Fruit fly (Drosophila melanogaster) whole organism, embryonic: ENCODE measurements around the gene CkIIalpha-i3.
A peak's percentile ranks its signal among the peaks of the same experiment; 100 is the strongest.

ENCODE experiments used
- Antp ChIP-seq: fragments of 200-800 bp; sonication (Bioruptor generic); optimal IDR thresholded peaks from 3 replicates; lab custom pipeline; 2016; ENCODE audit warnings: missing biosample characterization, missing genetic modification characterization
- BEAF-32 ChIP-seq: fragments of 200-800 bp; sonication (Bioruptor generic); optimal IDR thresholded peaks from 3 replicates; lab custom pipeline; 2017; ENCODE audit warnings: missing biosample characterization, missing genetic modification characterization, mild to moderate bottlenecking, moderate library complexity, missing genetic modification reagents
- Blimp-1 ChIP-seq: fragments of 200-800 bp; sonication (Bioruptor generic); optimal IDR thresholded peaks from 3 replicates; lab custom pipeline; 2018; ENCODE audit warnings: missing biosample characterization, missing genetic modification characterization, mild to moderate bottlenecking, moderate library complexity, missing genetic modification reagents
- CG10267 ChIP-seq: fragments of 200-800 bp; sonication (Bioruptor generic); optimal IDR thresholded peaks from 2 replicates; lab custom pipeline; 2018; ENCODE audit warnings: missing biosample characterization, mild to moderate bottlenecking, missing genetic modification characterization, moderate library complexity
- CG10431 ChIP-seq: fragments of 200-800 bp; sonication (Bioruptor generic); optimal IDR thresholded peaks from 3 replicates; lab custom pipeline; 2018; ENCODE audit warnings: missing biosample characterization, mild to moderate bottlenecking, missing genetic modification characterization
- CG12299 ChIP-seq: fragments of 200-800 bp; sonication (Bioruptor generic); optimal IDR thresholded peaks from 2 replicates; lab custom pipeline; 2018; ENCODE audit warnings: missing biosample characterization, mild to moderate bottlenecking, missing genetic modification characterization
- CG13624 ChIP-seq: fragments of 200-800 bp; sonication (Bioruptor generic); optimal IDR thresholded peaks from 2 replicates; lab custom pipeline; 2016; ENCODE audit warnings: missing biosample characterization, missing genetic modification characterization
- CG13775 ChIP-seq: fragments of 200-800 bp; sonication (Bioruptor generic); optimal IDR thresholded peaks from 3 replicates; lab custom pipeline; 2017; ENCODE audit warnings: missing biosample characterization, mild to moderate bottlenecking, missing genetic modification characterization
- CG13894 ChIP-seq: fragments of 200-800 bp; sonication (Bioruptor generic); optimal IDR thresholded peaks from 3 replicates; lab custom pipeline; 2018; ENCODE audit warnings: missing biosample characterization, mild to moderate bottlenecking, missing genetic modification characterization, moderate library complexity
- CG14667 ChIP-seq: fragments of 200-800 bp; sonication (Bioruptor generic); IDR thresholded peaks from 2 replicates; pipeline ENCODE4 v1.3.6; 2022; ENCODE audit warnings: missing biosample characterization, missing genetic modification characterization
- CG1529 ChIP-seq: fragments of 200-800 bp; sonication (Bioruptor generic); optimal IDR thresholded peaks from 3 replicates; lab custom pipeline; 2018; ENCODE audit warnings: missing biosample characterization, missing genetic modification characterization
- CG17186 ChIP-seq: fragments of 200-800 bp; sonication (Bioruptor generic); optimal IDR thresholded peaks from 3 replicates; lab custom pipeline; 2017; ENCODE audit warnings: missing biosample characterization, missing genetic modification reagents, missing genetic modification characterization
- CG18619 ChIP-seq: fragments of 200-800 bp; sonication (Bioruptor generic); optimal IDR thresholded peaks from 3 replicates; lab custom pipeline; 2017; ENCODE audit warnings: missing biosample characterization, mild to moderate bottlenecking, missing genetic modification characterization
- CG2712 ChIP-seq: fragments of 200-800 bp; optimal IDR thresholded peaks from 3 replicates; lab custom pipeline; 2019; ENCODE audit warnings: missing biosample characterization, mild to moderate bottlenecking, missing genetic modification characterization, moderate library complexity
- CG2875 ChIP-seq: fragments of 200-800 bp; sonication (Bioruptor generic); optimal IDR thresholded peaks from 2 replicates; lab custom pipeline; 2017; ENCODE audit warnings: missing biosample characterization, mild to moderate bottlenecking, missing genetic modification characterization, missing genetic modification reagents
- CG3065 ChIP-seq: fragments of 200-800 bp; sonication (Bioruptor generic); optimal IDR thresholded peaks from 2 replicates; lab custom pipeline; 2016; ENCODE audit warnings: missing biosample characterization, missing genetic modification characterization
- CG4617 ChIP-seq: fragments of 200-800 bp; sonication (Bioruptor generic); optimal IDR thresholded peaks from 3 replicates; lab custom pipeline; 2016; ENCODE audit warnings: missing biosample characterization, missing genetic modification characterization, borderline replicate concordance
- CG5245 ChIP-seq: fragments of 200-800 bp; sonication (Bioruptor generic); optimal IDR thresholded peaks from 3 replicates; lab custom pipeline; 2016; ENCODE audit warnings: missing biosample characterization, missing genetic modification characterization
- CG6765 ChIP-seq: fragments of 200-800 bp; sonication (Bioruptor generic); optimal IDR thresholded peaks from 3 replicates; lab custom pipeline; 2017; ENCODE audit warnings: missing biosample characterization, mild to moderate bottlenecking, missing genetic modification characterization
- CG7987 ChIP-seq: fragments of 200-800 bp; sonication (Bioruptor generic); optimal IDR thresholded peaks from 2 replicates; lab custom pipeline; 2018; ENCODE audit warnings: missing biosample characterization, mild to moderate bottlenecking, missing genetic modification characterization, moderate library complexity
- CHES-1-like ChIP-seq: fragments of 200-800 bp; sonication (Bioruptor generic); optimal IDR thresholded peaks from 2 replicates; lab custom pipeline; 2016; ENCODE audit warnings: missing biosample characterization, missing genetic modification characterization
- CkIIα-i1 ChIP-seq: fragments of 200-800 bp; sonication (Bioruptor generic); IDR thresholded peaks from 2 replicates; pipeline ENCODE4 v1.3.6; 2022; ENCODE audit warnings: missing biosample characterization, missing genetic modification characterization
- D19A ChIP-seq: fragments of 200-800 bp; optimal IDR thresholded peaks from 3 replicates; lab custom pipeline; 2019; ENCODE audit warnings: missing biosample characterization, mild to moderate bottlenecking, missing genetic modification characterization, moderate library complexity
- Eip74EF ChIP-seq, 2 experiments: fragments of 200-800 bp in 1 of 2; fragments of >200 bp in 1 of 2; sonication (Bioruptor generic) in 1 of 2; optimal IDR thresholded peaks; 2 replicates each; lab custom pipeline; 2017 to 2019; ENCODE audit warnings: missing biosample characterization in 2 of 2, missing genetic modification characterization in 2 of 2, mild to moderate bottlenecking in 1 of 2, moderate library complexity in 1 of 2
- Gug ChIP-seq: fragments of 200-800 bp; sonication (Bioruptor generic); IDR thresholded peaks from 4 replicates; pipeline ENCODE4 v1.3.6; 2022; ENCODE audit warnings: missing biosample characterization, missing genetic modification characterization
- H15 ChIP-seq: fragments of 200-800 bp; sonication (Bioruptor generic); IDR thresholded peaks from 3 replicates; pipeline ENCODE4 v1.3.6; 2022; ENCODE audit warnings: missing biosample characterization, missing genetic modification characterization
- Hsf ChIP-seq: fragments of 200-800 bp; sonication (Bioruptor generic); optimal IDR thresholded peaks from 3 replicates; lab custom pipeline; 2016; ENCODE audit warnings: missing biosample characterization, missing genetic modification characterization
- Med ChIP-seq: fragments of 200-800 bp; sonication (Bioruptor generic); peaks from one replicate; lab custom pipeline; 2016; ENCODE audit warnings: missing biosample characterization, missing genetic modification characterization, mild to moderate bottlenecking, inconsistent platforms, moderate library complexity
- Myb ChIP-seq: fragments of 200-800 bp; sonication (Bioruptor generic); optimal IDR thresholded peaks from 2 replicates; lab custom pipeline; 2016; ENCODE audit warnings: missing biosample characterization, missing genetic modification characterization
- Nf-YC ChIP-seq: fragments of 200-800 bp; optimal IDR thresholded peaks from 3 replicates; lab custom pipeline; 2019; ENCODE audit warnings: missing biosample characterization, mild to moderate bottlenecking, missing genetic modification characterization, moderate library complexity
- Sox100B ChIP-seq: fragments of 200-800 bp; sonication (Bioruptor generic); optimal IDR thresholded peaks from 3 replicates; lab custom pipeline; 2018; ENCODE audit warnings: missing biosample characterization, mild to moderate bottlenecking, missing genetic modification characterization
- Trl ChIP-seq, 3 experiments: fragments of >200 bp in 2 of 3; fragments of 200-800 bp in 1 of 3; sonication (Bioruptor generic) in 1 of 3; optimal IDR thresholded peaks; 2 replicates in 1 of 3; 3 replicates in 2 of 3; lab custom pipeline; 2016 to 2017; ENCODE audit warnings: missing biosample characterization in 1 of 3, missing genetic modification characterization in 1 of 3
- amos ChIP-seq: fragments of 200-800 bp; sonication (Bioruptor generic); IDR thresholded peaks from 2 replicates; pipeline ENCODE4 v1.3.6; 2022; ENCODE audit warnings: missing biosample characterization, missing genetic modification characterization; ENCODE audit not compliant: partially characterized antibody
- bowl ChIP-seq: fragments of 200-800 bp; sonication (Bioruptor generic); IDR thresholded peaks from 2 replicates; pipeline ENCODE4 v1.3.6; 2022; ENCODE audit warnings: missing biosample characterization, missing genetic modification characterization
- bsh ChIP-seq, 2 experiments: fragments of 200-800 bp; sonication (Bioruptor generic); optimal IDR thresholded peaks; 2 replicates each; lab custom pipeline; 2017 to 2018; ENCODE audit warnings: mild to moderate bottlenecking in 2 of 2, missing biosample characterization in 2 of 2, missing genetic modification characterization in 2 of 2, moderate library complexity in 1 of 2
- corto ChIP-seq: fragments of 200-800 bp; sonication (Bioruptor generic); optimal IDR thresholded peaks from 2 replicates; lab custom pipeline; 2016; ENCODE audit warnings: missing biosample characterization, mild to moderate bottlenecking, missing genetic modification characterization, moderate library complexity
- fd3F ChIP-seq: fragments of 200-800 bp; sonication (Bioruptor generic); optimal IDR thresholded peaks from 2 replicates; lab custom pipeline; 2018; ENCODE audit warnings: missing biosample characterization, mild to moderate bottlenecking, missing genetic modification characterization, moderate library complexity
- grau ChIP-seq: fragments of 200-800 bp; optimal IDR thresholded peaks from 3 replicates; lab custom pipeline; 2019; ENCODE audit warnings: missing biosample characterization, mild to moderate bottlenecking, missing genetic modification characterization, moderate library complexity
- hkb ChIP-seq, 2 experiments: fragments of 200-800 bp in 1 of 2; fragments of >200 bp in 1 of 2; sonication (Bioruptor generic) in 1 of 2; IDR thresholded peaks in 1 of 2; optimal IDR thresholded peaks in 1 of 2; 2 replicates each; pipeline versions ENCODE4 v1.3.6 to Lab custom; 2017 to 2022; ENCODE audit warnings: missing biosample characterization in 1 of 2, missing genetic modification characterization in 1 of 2
- lmd ChIP-seq: fragments of 200-800 bp; sonication (Bioruptor generic); IDR thresholded peaks from 2 replicates; pipeline ENCODE4 v1.3.6; 2022; ENCODE audit warnings: missing biosample characterization, missing genetic modification characterization
- nmo ChIP-seq: fragments of 200-800 bp; sonication (Bioruptor generic); optimal IDR thresholded peaks from 2 replicates; lab custom pipeline; 2018; ENCODE audit warnings: missing biosample characterization, mild to moderate bottlenecking, missing genetic modification characterization, moderate library complexity
- onecut ChIP-seq: fragments of 200-800 bp; sonication (Bioruptor generic); IDR thresholded peaks from 2 replicates; pipeline ENCODE4 v1.3.6; 2022; ENCODE audit warnings: missing biosample characterization, missing genetic modification characterization
- otp ChIP-seq: fragments of 200-800 bp; sonication (Bioruptor generic); IDR thresholded peaks from 3 replicates; pipeline ENCODE4, ENCODE4 v1.3.6; 2022; ENCODE audit warnings: missing biosample characterization, missing genetic modification characterization
- pb ChIP-seq: fragments of 200-800 bp; sonication (Bioruptor generic); optimal IDR thresholded peaks from 3 replicates; lab custom pipeline; 2016; ENCODE audit warnings: missing biosample characterization, missing genetic modification characterization
- pita ChIP-seq: fragments of 200-800 bp; sonication (Bioruptor generic); optimal IDR thresholded peaks from 2 replicates; lab custom pipeline; 2017; ENCODE audit warnings: missing biosample characterization, mild to moderate bottlenecking, missing genetic modification characterization
- ranshi ChIP-seq: fragments of 200-800 bp; sonication (Bioruptor generic); IDR thresholded peaks from 2 replicates; pipeline ENCODE4 v1.3.6; 2022; ENCODE audit warnings: missing biosample characterization, missing genetic modification characterization
- unpg ChIP-seq: fragments of 200-800 bp; sonication (Bioruptor generic); optimal IDR thresholded peaks from 3 replicates; lab custom pipeline; 2018; ENCODE audit warnings: missing biosample characterization, mild to moderate bottlenecking, missing genetic modification characterization, moderate library complexity

Gene CkIIalpha-i3

DNA sequence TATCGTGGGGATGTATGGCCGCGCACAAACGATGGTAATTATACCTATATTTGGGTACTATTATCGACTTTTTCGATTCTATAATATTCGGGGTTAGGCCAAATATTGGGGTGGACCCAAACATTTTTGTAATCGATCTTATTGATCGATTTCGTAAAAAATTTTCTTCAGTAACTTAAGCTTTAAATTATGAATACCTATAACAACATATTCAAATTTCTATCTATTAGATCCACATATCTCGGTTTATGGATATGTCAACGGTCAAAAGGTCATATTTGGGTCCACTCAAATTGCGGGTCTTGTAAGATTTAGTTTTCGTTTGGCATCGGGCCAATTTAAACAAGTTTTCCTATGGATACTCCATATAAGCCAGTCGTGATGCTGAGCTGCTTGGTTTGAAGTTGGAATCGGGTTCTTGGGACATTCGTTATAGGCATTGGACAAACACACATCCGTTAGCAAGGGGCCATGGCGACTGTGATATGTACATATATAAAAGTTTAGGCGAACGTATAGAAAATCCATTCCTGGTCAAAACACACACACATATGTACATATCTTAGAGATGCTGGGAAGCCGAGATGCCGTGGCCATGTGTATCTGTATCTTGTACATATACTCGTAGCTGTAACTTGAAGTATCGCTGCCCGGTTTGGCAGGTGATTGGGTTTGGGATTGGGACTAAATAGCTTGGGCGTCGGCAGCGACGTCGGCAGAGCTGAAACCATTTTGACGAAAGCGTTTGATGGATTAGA lies 10.1 kb downstream of the CkIIalpha-i3 start (continued):
- no peak for TF ChIP-seq CG5245 (GFP tag; lab: Kevin White, UChicago)
- peak; percentile 56; the same call in 2 of the 3 replicates for TF ChIP-seq H15
- no peak for TF ChIP-seq corto (GFP tag; lab: Kevin White, UChicago)
- TF ChIP-seq Gug (GFP tag; lab: Robert Waterston, UW) = no peak
- peak; percentile 62 for TF ChIP-seq Hsf
- peak; percentile 8 for TF ChIP-seq CG1529
- peak; percentile 76 for TF ChIP-seq ranshi (GFP tag; lab: Robert Waterston, UW)
- TF ChIP-seq CG2875 (GFP tag; lab: Kevin White, UChicago) = peak; percentile 42
- TF ChIP-seq Antp = no peak
- peak; percentile 42 for TF ChIP-seq CHES-1-like (GFP tag; lab: Kevin White, UChicago)
- TF ChIP-seq CG18619 = peak; percentile 4
- no peak for TF ChIP-seq BEAF-32 (GFP tag; lab: Kevin White, UChicago)
- TF ChIP-seq otp (GFP tag; lab: Robert Waterston, UW) = peak; percentile 48; the same call in 1 of the 3 replicates
- no peak for TF ChIP-seq bowl (GFP tag; lab: Robert Waterston, UW)
- peak; percentile 61 for TF ChIP-seq CG7987 (GFP tag; lab: Kevin White, UChicago)
- TF ChIP-seq D19A = peak; percentile 58
- TF ChIP-seq unpg = peak; percentile 86
- peak; percentile 72 for TF ChIP-seq Med (GFP tag; lab: Kevin White, UChicago)
- TF ChIP-seq bsh (GFP tag; optimal IDR thresholded peaks at IDR 0.05; lab: Kevin White, UChicago) = peak in 1 of 2 experiments; percentile 77
- TF ChIP-seq CkIIα-i1 (GFP tag; lab: Robert Waterston, UW) = no peak
- no peak for TF ChIP-seq CG10431 (GFP tag; lab: Kevin White, UChicago)
- TF ChIP-seq CG3065 (GFP tag; lab: Kevin White, UChicago) = no peak
- TF ChIP-seq CG13894 = peak; percentile 100
- peak; percentile 73 for TF ChIP-seq grau (tag; lab: Kevin White, UChicago)
- peak; percentile 73 for TF ChIP-seq Blimp-1 (GFP tag; lab: Kevin White, UChicago)
- peak; percentile 44 for TF ChIP-seq CG10267 (tag; lab: Kevin White, UChicago)
- peak; percentile 8 for TF ChIP-seq CG13775
- TF ChIP-seq CG6765 (GFP tag; lab: Kevin White, UChicago) = peak; percentile 25
- TF ChIP-seq CG14667 = peak; percentile 24; the same call in 1 of the 2 replicates
- TF ChIP-seq lmd (GFP tag; lab: Robert Waterston, UW) = peak; percentile 40; the same call in 1 of the 2 replicates
- TF ChIP-seq CG13624 (GFP tag; lab: Kevin White, UChicago) = peak; percentile 27
- peak; percentile 50 for TF ChIP-seq onecut
- no peak for TF ChIP-seq Trl (optimal IDR thresholded peaks at IDR 0.05; lab: Kevin White, UChicago)
- peak; percentile 45 for TF ChIP-seq Trl (GFP tag; optimal IDR thresholded peaks at IDR 0.05; lab: Kevin White, UChicago)
- no peak for TF ChIP-seq pita
- no peak for TF ChIP-seq Myb
- peak; percentile 63 for TF ChIP-seq Sox100B (GFP tag; lab: Kevin White, UChicago)
- peak; percentile 48 for TF ChIP-seq Nf-YC (tag; lab: Kevin White, UChicago)
- TF ChIP-seq fd3F (GFP tag; lab: Kevin White, UChicago) = peak; percentile 34
- no peak for TF ChIP-seq Eip74EF (GFP tag; optimal IDR thresholded peaks at IDR 0.05; lab: Kevin White, UChicago)
- TF ChIP-seq pb (GFP tag; lab: Kevin White, UChicago) = no peak
- no peak for TF ChIP-seq amos (GFP tag; lab: Robert Waterston, UW)
- no peak for TF ChIP-seq CG17186 (GFP tag; lab: Kevin White, UChicago)
- no peak for TF ChIP-seq hkb (optimal IDR thresholded peaks at IDR 0.05; lab: Kevin White, UChicago)
- peak; percentile 80 for TF ChIP-seq hkb (GFP tag; IDR thresholded peaks at IDR 0.05; lab: Robert Waterston, UW)
- TF ChIP-seq CG12299 = peak; percentile 72
- TF ChIP-seq nmo (GFP tag; lab: Kevin White, UChicago) = peak; percentile 49
- TF ChIP-seq CG4617 (GFP tag; lab: Kevin White, UChicago) = no peak
- TF ChIP-seq CG2712 (tag; lab: Kevin White, UChicago) = peak; percentile 69
